Worm (Caenorhabditis elegans): Measurements from ENCODE around the gene K09C6.10.
A peak's percentile ranks its signal among the peaks of the same experiment; 100 is the strongest.

Gene K09C6.10

DNA sequence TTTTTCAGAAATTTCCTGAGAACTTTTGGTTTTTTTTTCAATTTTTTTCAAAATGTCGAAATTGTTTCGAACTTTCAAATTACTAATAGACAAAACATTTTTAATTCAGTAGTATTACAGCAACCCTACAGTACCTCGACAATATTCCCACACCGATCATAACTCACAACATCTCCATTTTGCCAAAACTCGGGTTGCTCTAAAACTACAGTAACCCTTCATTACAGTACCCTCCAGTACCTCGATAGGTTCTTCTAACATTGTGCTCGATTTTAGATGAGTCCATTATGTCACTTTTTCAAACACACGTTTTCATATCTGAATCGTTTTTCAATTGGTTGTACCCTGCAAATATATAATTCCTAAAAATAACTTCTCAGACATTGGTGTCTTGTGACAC, 9.8 kb downstream of the K09C6.10 start:
- TF ChIP-seq ref-1 (GFP tag; conservative IDR thresholded peaks at IDR 0.05): no peak
- no peak for TF ChIP-seq ztf-29 (GFP tag; IDR thresholded peaks at IDR 0.05)
- no peak for TF ChIP-seq ztf-23 (GFP tag; IDR thresholded peaks at IDR 0.05)

DNA sequence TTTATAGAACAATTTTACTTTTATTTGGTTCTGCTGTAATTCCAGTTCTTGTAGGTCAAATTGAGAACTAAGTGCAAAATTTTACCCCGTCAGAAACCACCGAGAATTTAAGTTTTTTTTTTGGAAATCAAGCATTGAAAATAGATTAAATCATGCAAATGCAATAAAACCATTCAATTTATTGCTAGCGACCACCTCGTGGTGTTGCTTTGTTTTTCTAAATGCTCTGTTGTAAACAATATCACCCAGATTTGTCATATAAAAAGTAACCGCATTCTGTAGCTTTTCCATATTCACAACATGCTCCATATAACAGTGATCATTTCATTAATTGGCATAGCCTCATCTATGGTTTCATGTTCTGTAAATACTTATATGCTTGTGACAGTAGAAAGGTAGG, 10.3 kb downstream of the K09C6.10 start, which contains the start of gene srbc-12:
srbc-12 (plus strand) TSS at position 301 of the 400 bp plus-strand sequence.
- TF ChIP-seq klf-2 (GFP tag; conservative IDR thresholded peaks at IDR 0.05): no peak

DNA sequence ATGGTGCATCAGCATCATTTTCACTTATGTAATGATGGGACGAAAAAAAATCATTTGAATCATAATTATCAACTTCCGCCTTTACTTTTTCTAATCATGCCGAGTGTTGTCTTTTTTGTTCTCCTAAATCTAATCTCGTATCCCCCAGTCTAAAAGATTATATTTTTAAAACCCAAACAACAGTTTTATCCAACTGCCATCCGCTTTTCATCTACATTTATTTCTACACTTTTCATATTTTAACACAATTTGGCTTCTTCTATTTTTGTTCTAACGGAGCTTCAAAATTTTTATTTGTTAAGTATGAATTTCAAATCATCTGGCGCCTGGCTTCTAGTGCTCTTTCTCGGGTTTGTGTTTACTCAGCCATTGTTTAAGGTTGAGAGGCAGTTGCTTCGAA, 13.0 kb downstream of the K09C6.10 start, which contains the start of gene K09C6.3:
K09C6.3 (plus strand) TSS at position 301 of the 400 bp plus-strand sequence.
- TF ChIP-seq ref-1 (GFP tag; conservative IDR thresholded peaks at IDR 0.05) (no peak), med-1 (GFP tag; optimal IDR thresholded peaks at IDR 0.05; ENCODE audit: insufficient read depth) (no peak), ztf-29 (GFP tag; IDR thresholded peaks at IDR 0.05) (no peak), tab-1 (GFP tag; IDR thresholded peaks at IDR 0.05) (no peak), cog-1 (tag; optimal IDR thresholded peaks at IDR 0.05) (no peak), klf-2 (GFP tag; conservative IDR thresholded peaks at IDR 0.05) (no peak), T22C8.4 (GFP tag; IDR thresholded peaks at IDR 0.05) (no peak)

DNA sequence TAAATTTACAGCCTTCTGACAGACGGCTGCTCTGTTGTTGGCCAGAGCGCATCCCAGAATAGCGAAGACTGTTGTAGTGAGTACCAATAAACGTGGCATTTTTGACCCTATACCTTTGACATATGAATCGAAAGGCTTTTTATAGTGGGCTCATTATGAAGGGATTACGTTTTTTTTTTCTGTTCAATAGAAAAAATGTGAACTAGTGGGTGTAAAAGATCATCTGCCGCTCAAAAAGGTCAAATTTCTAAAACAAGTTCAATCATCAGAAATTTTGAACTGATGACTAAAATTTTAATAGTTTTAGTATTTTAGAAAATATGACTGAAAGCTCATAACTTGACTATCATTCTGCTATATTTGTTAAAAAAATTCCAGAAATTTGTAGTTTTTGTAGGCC, 15.7 kb downstream of the K09C6.10 start, which contains the start of gene K09C6.9:
K09C6.9 (minus strand) TSS at position 101 of the 400 bp plus-strand sequence.
- TF ChIP-seq ref-1 (GFP tag; conservative IDR thresholded peaks at IDR 0.05) (no peak), tab-1 (GFP tag; IDR thresholded peaks at IDR 0.05) (no peak), ztf-29 (GFP tag; IDR thresholded peaks at IDR 0.05) (no peak), ztf-23 (GFP tag; IDR thresholded peaks at IDR 0.05) (no peak), cog-1 (tag; optimal IDR thresholded peaks at IDR 0.05) (no peak), T22C8.4 (GFP tag; IDR thresholded peaks at IDR 0.05) (no peak), flt-1 (GFP tag; IDR thresholded peaks at IDR 0.05) (no peak), med-1 (GFP tag; optimal IDR thresholded peaks at IDR 0.05; ENCODE audit: insufficient read depth) (no peak), klf-2 (GFP tag; conservative IDR thresholded peaks at IDR 0.05) (no peak)

DNA sequence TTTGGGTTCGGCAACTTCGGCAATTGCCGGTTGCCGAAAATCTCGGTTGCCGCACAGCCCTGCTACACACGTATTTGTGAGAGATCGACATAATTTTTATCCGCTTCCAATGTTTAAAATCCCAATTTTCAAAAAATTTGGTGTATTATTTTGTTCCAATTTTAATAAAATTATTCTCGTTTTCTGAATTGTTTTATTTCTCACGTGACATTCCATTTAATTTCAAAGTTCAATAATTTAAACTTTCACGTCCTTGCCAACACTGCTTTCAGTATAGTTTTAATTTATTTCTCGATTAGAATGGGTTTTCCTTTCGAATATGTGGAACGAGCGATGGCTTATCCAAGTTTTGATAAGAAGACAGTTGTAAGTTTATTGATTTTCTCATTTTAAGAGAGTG, 17.3 kb downstream of the K09C6.10 start, which contains the start of gene K09C6.2:
K09C6.2 (plus strand) TSS at position 301 of the 400 bp plus-strand sequence.
- TF ChIP-seq klf-2 (GFP tag; conservative IDR thresholded peaks at IDR 0.05): no peak
- no peak for TF ChIP-seq ref-1 (GFP tag; conservative IDR thresholded peaks at IDR 0.05)
- no peak for TF ChIP-seq cog-1 (tag; optimal IDR thresholded peaks at IDR 0.05)
- TF ChIP-seq ztf-29 (GFP tag; IDR thresholded peaks at IDR 0.05): no peak
- TF ChIP-seq T22C8.4 (GFP tag; IDR thresholded peaks at IDR 0.05): no peak
- TF ChIP-seq med-1 (GFP tag; optimal IDR thresholded peaks at IDR 0.05; ENCODE audit: insufficient read depth): no peak
- no peak for TF ChIP-seq ztf-23 (GFP tag; IDR thresholded peaks at IDR 0.05)
- TF ChIP-seq flt-1 (GFP tag; IDR thresholded peaks at IDR 0.05): no peak

DNA sequence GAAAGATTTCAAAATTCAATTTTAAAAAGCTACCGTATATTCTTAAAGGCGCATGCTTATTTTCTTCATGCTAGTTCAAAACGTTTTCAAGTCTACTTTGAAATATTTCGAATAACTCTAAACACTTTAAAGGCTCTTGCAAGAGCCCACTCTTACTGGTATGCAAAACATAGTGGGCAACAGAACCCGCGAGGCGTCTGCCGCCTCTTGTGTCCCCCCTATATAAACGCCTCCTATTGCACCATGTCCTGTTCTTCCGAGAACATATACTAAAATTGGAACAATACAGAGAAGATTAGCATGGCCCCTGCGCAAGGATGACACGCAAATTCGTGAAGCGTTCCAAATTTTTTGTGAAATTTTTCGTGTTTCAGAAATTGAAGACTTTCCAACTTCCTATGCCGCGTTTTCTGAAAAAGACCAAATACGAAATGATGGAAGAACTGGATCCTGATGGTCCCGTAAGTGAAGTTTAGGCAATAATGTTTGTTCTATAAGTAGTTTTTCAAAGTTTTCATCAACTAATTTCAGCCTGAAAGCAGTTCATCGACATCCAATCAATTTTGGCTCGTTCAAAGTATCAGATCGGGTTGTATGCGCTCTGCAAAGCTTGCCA, 19.7 kb downstream of the K09C6.10 start:
- 0 out of 2 replicates have a peak, but pooled peaks have one; percentile 17 for TF ChIP-seq ztf-29 (GFP tag; IDR thresholded peaks at IDR 0.05)
- 0 out of 2 replicates have a peak, but pooled peaks have one; percentile 49 for TF ChIP-seq flt-1 (GFP tag; IDR thresholded peaks at IDR 0.05)
- TF ChIP-seq ref-1 (GFP tag; conservative IDR thresholded peaks at IDR 0.05): no peak; the same call in 1 of the 2 replicates

DNA sequence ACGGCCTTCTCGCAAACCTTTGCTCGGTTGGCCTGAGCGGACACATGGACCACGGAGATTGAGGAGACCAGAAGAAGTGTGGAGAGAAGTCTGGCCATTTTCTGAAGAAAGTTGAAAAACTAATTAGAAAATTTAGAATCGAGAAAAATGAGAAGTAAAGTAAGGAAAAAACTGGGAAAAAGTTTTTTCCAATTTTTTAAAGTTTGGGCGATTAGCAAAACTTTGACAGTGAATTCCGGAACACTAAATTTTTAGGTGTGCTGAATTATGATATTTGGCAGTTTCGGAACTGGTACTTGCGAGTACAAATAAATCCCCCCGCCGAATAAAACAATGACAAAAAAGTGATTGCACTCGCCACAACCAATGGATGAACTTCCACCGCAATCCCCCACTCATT, 27.5 kb downstream of the K09C6.10 start, which contains the start of gene T02B11.3:
T02B11.3 (minus strand) TSS at position 101 of the 400 bp plus-strand sequence.
- TF ChIP-seq ztf-29 (GFP tag; IDR thresholded peaks at IDR 0.05) (no peak), ztf-23 (GFP tag; IDR thresholded peaks at IDR 0.05) (no peak), klf-2 (GFP tag; conservative IDR thresholded peaks at IDR 0.05) (no peak), ref-1 (GFP tag; conservative IDR thresholded peaks at IDR 0.05) (no peak), cog-1 (tag; optimal IDR thresholded peaks at IDR 0.05) (no peak), flt-1 (GFP tag; IDR thresholded peaks at IDR 0.05) (no peak), tab-1 (GFP tag; IDR thresholded peaks at IDR 0.05) (no peak), med-1 (GFP tag; optimal IDR thresholded peaks at IDR 0.05; ENCODE audit: insufficient read depth) (no peak), T22C8.4 (GFP tag; IDR thresholded peaks at IDR 0.05) (no peak)

DNA sequence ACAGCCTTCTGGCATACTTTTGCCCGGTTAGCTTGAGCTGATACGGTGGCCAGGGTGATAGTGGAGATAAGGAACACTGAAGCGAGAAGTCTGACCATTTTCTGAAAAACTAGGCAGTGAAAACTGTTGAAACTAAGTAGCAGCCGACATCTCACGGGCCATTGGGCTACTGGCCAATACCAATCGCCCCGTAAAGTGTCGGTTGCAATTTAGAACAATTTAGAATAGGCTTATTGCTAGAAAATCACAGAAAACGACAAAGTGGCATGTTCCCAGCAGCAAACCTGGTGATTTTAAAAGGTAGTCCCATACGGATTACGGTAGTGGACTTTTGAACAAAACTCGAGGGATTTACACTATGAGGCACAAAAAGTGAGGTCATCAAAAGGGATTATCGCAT, 31.8 kb downstream of the K09C6.10 start, which contains the start of gene T02B11.4:
T02B11.4 (minus strand) TSS at position 101 of the 400 bp plus-strand sequence.
- TF ChIP-seq T22C8.4 (GFP tag; IDR thresholded peaks at IDR 0.05) (no peak), ztf-23 (GFP tag; IDR thresholded peaks at IDR 0.05) (no peak), cog-1 (tag; optimal IDR thresholded peaks at IDR 0.05) (no peak), flt-1 (GFP tag; IDR thresholded peaks at IDR 0.05) (no peak), tab-1 (GFP tag; IDR thresholded peaks at IDR 0.05) (no peak), klf-2 (GFP tag; conservative IDR thresholded peaks at IDR 0.05) (no peak), ref-1 (GFP tag; conservative IDR thresholded peaks at IDR 0.05) (no peak), ztf-29 (GFP tag; IDR thresholded peaks at IDR 0.05) (no peak), med-1 (GFP tag; optimal IDR thresholded peaks at IDR 0.05; ENCODE audit: insufficient read depth) (no peak)

DNA sequence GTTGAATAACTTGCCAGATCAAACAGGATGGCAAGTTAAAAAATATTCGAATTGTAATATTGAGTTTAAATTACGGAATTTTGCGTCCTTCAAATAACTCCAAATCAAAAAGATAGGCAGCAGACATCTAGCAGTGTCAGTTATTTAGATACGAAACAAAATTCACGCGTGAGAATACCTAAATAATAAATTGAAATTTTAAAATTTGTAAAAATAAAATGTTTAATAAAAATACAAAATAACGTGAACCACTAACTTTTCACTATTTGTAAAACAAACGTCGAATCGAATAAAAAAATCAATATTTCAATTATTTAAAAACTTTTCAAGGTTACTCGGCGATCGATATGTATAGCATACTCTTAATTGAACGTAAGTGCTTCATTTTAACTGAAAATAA, 36.7 kb downstream of the K09C6.10 start, which contains the start of gene T02B11.9:
T02B11.9 (plus strand) TSS at position 301 of the 400 bp plus-strand sequence.
- TF ChIP-seq cog-1 (tag; optimal IDR thresholded peaks at IDR 0.05) (no peak), T22C8.4 (GFP tag; IDR thresholded peaks at IDR 0.05) (no peak), klf-2 (GFP tag; conservative IDR thresholded peaks at IDR 0.05) (no peak), med-1 (GFP tag; optimal IDR thresholded peaks at IDR 0.05; ENCODE audit: insufficient read depth) (no peak), flt-1 (GFP tag; IDR thresholded peaks at IDR 0.05) (no peak), ref-1 (GFP tag; conservative IDR thresholded peaks at IDR 0.05) (no peak), tab-1 (GFP tag; IDR thresholded peaks at IDR 0.05) (no peak), ztf-29 (GFP tag; IDR thresholded peaks at IDR 0.05) (no peak), ztf-23 (GFP tag; IDR thresholded peaks at IDR 0.05) (no peak)

DNA sequence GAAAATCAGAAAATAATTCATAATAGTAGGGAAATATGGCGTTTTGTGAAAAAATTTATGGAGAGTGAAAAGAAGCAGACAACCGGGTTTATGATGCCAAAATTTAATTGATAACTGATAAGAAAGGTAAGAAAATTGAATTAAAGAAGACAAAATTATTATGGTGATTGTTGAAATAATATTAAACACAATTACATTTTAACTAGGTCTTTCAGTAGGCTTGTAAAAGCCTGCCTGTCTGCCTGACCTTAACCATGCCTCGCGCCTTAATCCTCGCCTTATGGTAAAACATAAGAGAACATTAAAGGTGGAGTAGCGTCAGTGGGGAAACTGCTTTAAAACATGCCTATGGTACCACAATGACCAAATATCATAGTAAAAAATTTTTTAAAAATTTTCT, 39.3 kb downstream of the K09C6.10 start, which contains the start of gene T02B11.8:
T02B11.8 (minus strand) TSS at position 101 of the 400 bp plus-strand sequence.
- no peak for TF ChIP-seq cog-1 (tag; optimal IDR thresholded peaks at IDR 0.05)
- TF ChIP-seq ztf-29 (GFP tag; IDR thresholded peaks at IDR 0.05): no peak
- no peak for TF ChIP-seq flt-1 (GFP tag; IDR thresholded peaks at IDR 0.05)
- no peak for TF ChIP-seq ztf-23 (GFP tag; IDR thresholded peaks at IDR 0.05)
- no peak for TF ChIP-seq ref-1 (GFP tag; conservative IDR thresholded peaks at IDR 0.05)
- no peak for TF ChIP-seq tab-1 (GFP tag; IDR thresholded peaks at IDR 0.05)
- no peak for TF ChIP-seq med-1 (GFP tag; optimal IDR thresholded peaks at IDR 0.05; ENCODE audit: insufficient read depth)
- no peak for TF ChIP-seq T22C8.4 (GFP tag; IDR thresholded peaks at IDR 0.05)
- no peak for TF ChIP-seq klf-2 (GFP tag; conservative IDR thresholded peaks at IDR 0.05)
